Fruit fly (Drosophila melanogaster): ENCODE results near the gene CG11594.

dm6 chr3L:4014349-4014748 is 11.5 kb downstream of the CG11594 start:
- TF ChIP-seq CG8478 (optimal IDR thresholded peaks at IDR 0.05) (no peak), CTCF (optimal IDR thresholded peaks at IDR 0.05) (no peak)
